Worm (Caenorhabditis elegans) whole organism, L4 larva: Measurements from ENCODE around the gene cct-5.

Experiments used
- F10B5.3 ChIP-seq: sonication (generic microtip); optimal IDR thresholded peaks from 2 replicates; lab custom pipeline; 2016; ENCODE audit warnings: mild to moderate bottlenecking, missing genetic modification characterization, missing compliant biosample characterization
- F37D6.2 ChIP-seq: sonication (generic microtip); optimal IDR thresholded peaks from 2 replicates; lab custom pipeline; 2016; ENCODE audit warnings: mild to moderate bottlenecking, missing genetic modification characterization, missing compliant biosample characterization
- F49E8.2 ChIP-seq: sonication (generic microtip); optimal IDR thresholded peaks from 2 replicates; lab custom pipeline; 2016; ENCODE audit warnings: missing compliant biosample characterization, mild to moderate bottlenecking, missing genetic modification characterization, borderline replicate concordance
- Y105C5A.15 ChIP-seq: fragments of 200-800 bp; sonication (Bioruptor generic); IDR thresholded peaks from 2 replicates; pipeline ENCODE4 v1.3.6; 2022; ENCODE audit warnings: missing genetic modification characterization, missing compliant biosample characterization
- Y48G9A.11 ChIP-seq: fragments of 200-800 bp; sonication (Bioruptor generic); IDR thresholded peaks from 2 replicates; pipeline ENCODE4 v1.3.6; 2022; ENCODE audit warnings: missing genetic modification reagents, missing genetic modification characterization, missing compliant biosample characterization
- Y75B8A.6 ChIP-seq: fragments of 200-800 bp; sonication (Bioruptor generic); IDR thresholded peaks from 2 replicates; pipeline ENCODE4 v1.3.6; 2022; ENCODE audit warnings: missing genetic modification reagents, missing genetic modification characterization, missing compliant biosample characterization
- ama-1 ChIP-seq: fragments of 150-350 bp; optimal IDR thresholded peaks from 2 replicates; lab custom pipeline; 2014; ENCODE audit warnings: inconsistent platforms, mixed read lengths
- ceh-32 ChIP-seq: sonication (generic microtip); optimal IDR thresholded peaks from 2 replicates; lab custom pipeline; 2016; ENCODE audit warnings: mild to moderate bottlenecking, missing genetic modification characterization, missing compliant biosample characterization; ENCODE audit not compliant: poor library complexity
- ceh-62 ChIP-seq: sonication (generic microtip); optimal IDR thresholded peaks from 2 replicates; lab custom pipeline; 2017; ENCODE audit warnings: missing biosample characterization, missing genetic modification characterization
- ceh-82 ChIP-seq: sonication (generic microtip); optimal IDR thresholded peaks from 2 replicates; lab custom pipeline; 2017; ENCODE audit warnings: missing biosample characterization, missing genetic modification characterization
- ctbp-1 ChIP-seq: fragments of 200-800 bp; sonication (Bioruptor generic); IDR thresholded peaks from 2 replicates; pipeline ENCODE4 v1.3.6; 2022; ENCODE audit warnings: missing genetic modification reagents, missing genetic modification characterization, missing compliant biosample characterization
- daf-12 ChIP-seq: fragments of 150-350 bp; optimal IDR thresholded peaks from 2 replicates; lab custom pipeline; 2014; ENCODE audit warnings: missing biosample characterization, missing genetic modification reagents, missing genetic modification characterization
- daf-16 ChIP-seq, 3 experiments: sonication (generic microtip); optimal IDR thresholded peaks; 2 replicates each; lab custom pipeline; 2016 to 2017; ENCODE audit warnings: missing genetic modification characterization in 3 of 3, missing genetic modification reagents in 3 of 3, mild to moderate bottlenecking in 2 of 3, missing compliant biosample characterization in 2 of 3, missing biosample characterization in 1 of 3, moderate library complexity in 1 of 3
- daf-19 ChIP-seq: fragments of 200-800 bp; sonication (Bioruptor generic); conservative IDR thresholded peaks from 2 replicates; pipeline ENCODE4 v1.3.6; 2022; ENCODE audit warnings: missing genetic modification characterization, missing compliant biosample characterization
- daf-8 ChIP-seq: fragments of 200-800 bp; sonication (Bioruptor generic); IDR thresholded peaks from 2 replicates; pipeline ENCODE4 v1.3.6; 2022; ENCODE audit warnings: missing genetic modification characterization, missing compliant biosample characterization
- dmd-8 ChIP-seq: fragments of 200-800 bp; sonication (Bioruptor generic); IDR thresholded peaks from 2 replicates; pipeline ENCODE4 v1.3.6; 2022; ENCODE audit warnings: missing genetic modification characterization, missing compliant biosample characterization
- dmd-9 ChIP-seq: fragments of 200-800 bp; sonication (Bioruptor generic); IDR thresholded peaks from 2 replicates; pipeline ENCODE4 v1.3.6; 2022; ENCODE audit warnings: missing genetic modification reagents, missing genetic modification characterization, missing compliant biosample characterization
- egl-27 ChIP-seq: sonication (generic microtip); optimal IDR thresholded peaks from 3 replicates; lab custom pipeline; 2017; ENCODE audit warnings: missing biosample characterization, missing genetic modification reagents, missing genetic modification characterization
- fkh-10 ChIP-seq: fragments of 150-350 bp; optimal IDR thresholded peaks from 2 replicates; lab custom pipeline; 2014; ENCODE audit warnings: missing biosample characterization, missing genetic modification reagents, missing genetic modification characterization
- gei-8 ChIP-seq: fragments of 200-800 bp; sonication (Bioruptor generic); optimal IDR thresholded peaks from 2 replicates; lab custom pipeline; 2018; ENCODE audit warnings: mild to moderate bottlenecking, missing genetic modification characterization, missing compliant biosample characterization
- hif-1 ChIP-seq, 2 experiments: sonication (generic microtip); optimal IDR thresholded peaks; 2 replicates each; lab custom pipeline; 2016 to 2017; ENCODE audit warnings: missing compliant biosample characterization in 2 of 2, missing genetic modification characterization in 2 of 2, missing genetic modification reagents in 2 of 2, missing genotype in 2 of 2, mild to moderate bottlenecking in 1 of 2
- hlh-11 ChIP-seq: fragments of 200-800 bp; sonication (Bioruptor generic); optimal IDR thresholded peaks from 2 replicates; lab custom pipeline; 2018; ENCODE audit warnings: mild to moderate bottlenecking, missing genetic modification characterization, missing compliant biosample characterization
- hmg-1.1 ChIP-seq: fragments of 200-800 bp; sonication (Bioruptor generic); IDR thresholded peaks from 2 replicates; pipeline ENCODE4 v1.3.6; 2022; ENCODE audit warnings: missing genetic modification reagents, missing genetic modification characterization, missing compliant biosample characterization
- lim-7 ChIP-seq: fragments of 200-800 bp; sonication (Bioruptor generic); IDR thresholded peaks from 2 replicates; pipeline ENCODE4 v1.3.6; 2022; ENCODE audit warnings: missing genetic modification characterization, missing compliant biosample characterization
- lin-1 ChIP-seq: fragments of 200-800 bp; sonication (Bioruptor generic); IDR thresholded peaks from 2 replicates; pipeline ENCODE4 v1.3.6; 2022; ENCODE audit warnings: missing genetic modification reagents, missing genetic modification characterization, missing compliant biosample characterization
- lin-13 ChIP-seq: fragments of 150-350 bp; optimal IDR thresholded peaks from 2 replicates; lab custom pipeline; 2014; ENCODE audit warnings: missing biosample characterization, missing genetic modification reagents, missing genetic modification characterization
- lin-15B ChIP-seq: fragments of 150-350 bp; sonication (generic microtip); optimal IDR thresholded peaks from 3 replicates; lab custom pipeline; 2014; ENCODE audit warnings: missing biosample characterization, missing genetic modification characterization
- lin-29 ChIP-seq: fragments of 200-800 bp; sonication (Bioruptor generic); IDR thresholded peaks from 2 replicates; pipeline ENCODE4 v1.3.6; 2022; ENCODE audit warnings: missing genetic modification reagents, missing genetic modification characterization, missing compliant biosample characterization
- lir-3 ChIP-seq: sonication (generic microtip); optimal IDR thresholded peaks from 2 replicates; lab custom pipeline; 2016; ENCODE audit warnings: mild to moderate bottlenecking, missing genetic modification characterization, missing compliant biosample characterization
- lsy-2 ChIP-seq, 2 experiments: fragments of 150-350 bp in 1 of 2; sonication (generic microtip) in 1 of 2; optimal IDR thresholded peaks; 2 replicates each; lab custom pipeline; 2014 to 2017; ENCODE audit warnings: missing biosample characterization in 2 of 2, missing genetic modification characterization in 2 of 2
- madf-5 ChIP-seq, 2 experiments: fragments of 200-800 bp; sonication (Bioruptor generic); IDR thresholded peaks; 2 replicates each; pipeline ENCODE4 v1.3.6; 2022; ENCODE audit warnings: missing compliant biosample characterization in 2 of 2, missing genetic modification characterization in 2 of 2
- mep-1 ChIP-seq: fragments of 150-350 bp; sonication (generic microtip); optimal IDR thresholded peaks from 3 replicates; lab custom pipeline; 2014; ENCODE audit warnings: missing biosample characterization, missing genetic modification characterization
- mes-2 ChIP-seq: sonication (generic microtip); optimal IDR thresholded peaks from 2 replicates; lab custom pipeline; 2016; ENCODE audit warnings: missing genotype, mild to moderate bottlenecking, missing genetic modification characterization, missing compliant biosample characterization; ENCODE audit not compliant: poor library complexity, severe bottlenecking
- mxl-2 ChIP-seq: fragments of 200-800 bp; sonication (Bioruptor generic); conservative IDR thresholded peaks from 2 replicates; pipeline ENCODE4 v1.3.6; 2022; ENCODE audit warnings: missing genetic modification reagents, missing genetic modification characterization, missing compliant biosample characterization
- nhr-102 ChIP-seq: sonication (generic microtip); optimal IDR thresholded peaks from 2 replicates; lab custom pipeline; 2016; ENCODE audit warnings: mild to moderate bottlenecking, missing genetic modification characterization, moderate library complexity, missing compliant biosample characterization
- nhr-48 ChIP-seq: sonication (generic microtip); optimal IDR thresholded peaks from 2 replicates; lab custom pipeline; 2016; ENCODE audit warnings: mild to moderate bottlenecking, missing genetic modification characterization, missing compliant biosample characterization
- nhr-6 ChIP-seq: fragments of 150-350 bp; optimal IDR thresholded peaks from 2 replicates; lab custom pipeline; 2014; ENCODE audit warnings: missing biosample characterization, missing genetic modification characterization
- pha-4 ChIP-seq, 2 experiments: fragments of 150-350 bp in 1 of 2; fragments of 200-800 bp in 1 of 2; sonication (Bioruptor generic) in 1 of 2; IDR thresholded peaks in 1 of 2; optimal IDR thresholded peaks in 1 of 2; 2 replicates each; pipeline versions ENCODE4 v1.3.6 to Lab custom; 2014 to 2022; ENCODE audit warnings: missing genetic modification characterization in 2 of 2, missing genetic modification reagents in 2 of 2, missing biosample characterization in 1 of 2, missing compliant biosample characterization in 1 of 2
- skn-1 ChIP-seq: fragments of 150-350 bp; optimal IDR thresholded peaks from 2 replicates; lab custom pipeline; 2014; ENCODE audit warnings: missing biosample characterization, missing genetic modification characterization
- snpc-1.2 ChIP-seq: fragments of 200-800 bp; sonication (Bioruptor generic); IDR thresholded peaks from 2 replicates; pipeline ENCODE4 v1.3.6; 2022; ENCODE audit warnings: missing genetic modification reagents, missing genetic modification characterization, missing compliant biosample characterization
- snpc-4 ChIP-seq: fragments of 150-350 bp; optimal IDR thresholded peaks from 2 replicates; lab custom pipeline; 2014; ENCODE audit warnings: missing biosample characterization, missing genetic modification characterization
- spr-3 ChIP-seq: fragments of 200-800 bp; sonication (Bioruptor generic); optimal IDR thresholded peaks from 2 replicates; lab custom pipeline; 2018; ENCODE audit warnings: mild to moderate bottlenecking, missing genetic modification characterization, missing compliant biosample characterization
- unc-62 ChIP-seq, 3 experiments: fragments of 150-350 bp in 1 of 3; sonication (generic microtip); optimal IDR thresholded peaks in 2 of 3; peaks in 1 of 3; 1 replicate in 1 of 3; 2 replicates in 2 of 3; lab custom pipeline; 2014 to 2017; ENCODE audit warnings: missing biosample characterization in 3 of 3, missing genetic modification characterization in 3 of 3, missing genetic modification reagents in 3 of 3, missing genotype in 1 of 3
- zag-1 ChIP-seq: fragments of 150-350 bp; optimal IDR thresholded peaks from 2 replicates; lab custom pipeline; 2014; ENCODE audit warnings: missing biosample characterization, missing genetic modification characterization
- zfp-3 ChIP-seq: fragments of 200-800 bp; sonication (Bioruptor generic); conservative IDR thresholded peaks from 2 replicates; pipeline ENCODE4 v1.3.6; 2022; ENCODE audit warnings: missing genetic modification reagents, missing genetic modification characterization, missing compliant biosample characterization
- zip-11 ChIP-seq: fragments of 200-800 bp; sonication (Bioruptor generic); IDR thresholded peaks from 2 replicates; pipeline ENCODE4 v1.3.6; 2022; ENCODE audit warnings: missing genetic modification characterization, missing compliant biosample characterization
- zip-2 ChIP-seq: fragments of 150-350 bp; optimal IDR thresholded peaks from 2 replicates; lab custom pipeline; 2014; ENCODE audit warnings: missing biosample characterization, missing genetic modification characterization

Gene cct-5

ce11 chrIII:4491164-4492144 lies 16.5 kb downstream of the cct-5 start (continued):
- TF ChIP-seq ceh-82 (tag; lab: Kevin White, UChicago): no peak
- TF ChIP-seq nhr-6 (tag; lab: Kevin White, UChicago): no peak
- no peak for TF ChIP-seq snpc-4 (tag; lab: Kevin White, UChicago)
- no peak for TF ChIP-seq spr-3
- TF ChIP-seq zip-2 (tag; lab: Kevin White, UChicago): no peak
- TF ChIP-seq F49E8.2 (tag; lab: Kevin White, UChicago): peak; percentile 40
- no peak for TF ChIP-seq ceh-32
- TF ChIP-seq Y48G9A.11: no peak
- TF ChIP-seq gei-8: peak; percentile 67
- TF ChIP-seq mes-2 (tag; lab: Kevin White, UChicago): peak; percentile 44
- peak; percentile 56; the same call in 1 of the 2 replicates for TF ChIP-seq lin-1 (GFP tag; lab: Robert Waterston, UW)
- no peak for TF ChIP-seq lin-29 (GFP tag; lab: Robert Waterston, UW)
- TF ChIP-seq fkh-10: no peak
- no peak for TF ChIP-seq daf-16 (GFP tag; optimal IDR thresholded peaks at IDR 0.05; lab: Kevin White, UChicago)
- peak; percentile 39 for TF ChIP-seq daf-16 (tag; optimal IDR thresholded peaks at IDR 0.05; lab: Kevin White, UChicago)
- peak; percentile 31; the same call in 1 of the 2 replicates for TF ChIP-seq zfp-3 (GFP tag; lab: Robert Waterston, UW)
- TF ChIP-seq ceh-62 (tag; lab: Kevin White, UChicago): no peak
- TF ChIP-seq dmd-9 (GFP tag; lab: Robert Waterston, UW): no peak
- TF ChIP-seq mxl-2 (GFP tag; lab: Robert Waterston, UW): no peak
- no peak for TF ChIP-seq dmd-8 (GFP tag; lab: Robert Waterston, UW)
- peak; percentile 78 for TF ChIP-seq nhr-102
- TF ChIP-seq Y105C5A.15: no peak
- peak; percentile 33; the same call in 1 of the 2 replicates for TF ChIP-seq pha-4 (GFP tag; IDR thresholded peaks at IDR 0.05; lab: Robert Waterston, UW)
- no peak for TF ChIP-seq pha-4 (tag; optimal IDR thresholded peaks at IDR 0.05; lab: Kevin White, UChicago)
- TF ChIP-seq F37D6.2: no peak
- TF ChIP-seq lsy-2 (tag; optimal IDR thresholded peaks at IDR 0.05; lab: Kevin White, UChicago): peak; percentile 36 to 43
- peak; percentile 71 for TF ChIP-seq ama-1 (lab: Kevin White, UChicago)
- peak; percentile 80; the same call in 1 of the 2 replicates for TF ChIP-seq Y75B8A.6 (GFP tag; lab: Robert Waterston, UW)
- no peak for TF ChIP-seq daf-12 (tag; lab: Kevin White, UChicago)
- no peak for TF ChIP-seq hmg-1.1 (GFP tag; lab: Robert Waterston, UW)
- no peak for TF ChIP-seq unc-62 (GFP tag; optimal IDR thresholded peaks at IDR 0.05 in 1 of 2; lab: Kevin White, UChicago)
- no peak for TF ChIP-seq unc-62 (tag; optimal IDR thresholded peaks at IDR 0.05; lab: Kevin White, UChicago)
- TF ChIP-seq egl-27 (tag; lab: Kevin White, UChicago): no peak
- TF ChIP-seq hif-1 (tag; optimal IDR thresholded peaks at IDR 0.05; lab: Kevin White, UChicago): peak in 1 of 2 experiments; percentile 50
- no peak for TF ChIP-seq lin-13 (GFP tag; lab: Kevin White, UChicago)
- no peak for TF ChIP-seq ctbp-1
- TF ChIP-seq madf-5 (GFP tag; IDR thresholded peaks at IDR 0.05; lab: Robert Waterston, UW): 0 out of 4 replicates have a peak, but pooled peaks of 1 of the 2 experiments have one; percentile 4
- TF ChIP-seq lir-3: no peak
- no peak for TF ChIP-seq zip-11
- TF ChIP-seq mep-1 (tag; lab: Kevin White, UChicago): no peak
- TF ChIP-seq F10B5.3 (tag; lab: Kevin White, UChicago): no peak
- no peak for TF ChIP-seq lim-7 (GFP tag; lab: Robert Waterston, UW)
- TF ChIP-seq nhr-48 (tag; lab: Kevin White, UChicago): no peak
- TF ChIP-seq daf-8 (GFP tag; lab: Robert Waterston, UW): no peak
- TF ChIP-seq lin-15B: no peak
- peak; percentile 24 for TF ChIP-seq hlh-11 (tag; lab: Kevin White, UChicago)
- TF ChIP-seq skn-1 (tag; lab: Kevin White, UChicago): no peak
- TF ChIP-seq daf-19 (GFP tag; lab: Robert Waterston, UW): 0 out of 2 replicates have a peak, but pooled peaks have one; percentile 28
- TF ChIP-seq zag-1 (tag; lab: Kevin White, UChicago): no peak
- peak; percentile 8; the same call in 1 of the 2 replicates for TF ChIP-seq snpc-1.2 (GFP tag; lab: Robert Waterston, UW)
